Worm (Caenorhabditis elegans): Measurements from ENCODE around the gene sgo-1.

sgo-1 gene

DNA sequence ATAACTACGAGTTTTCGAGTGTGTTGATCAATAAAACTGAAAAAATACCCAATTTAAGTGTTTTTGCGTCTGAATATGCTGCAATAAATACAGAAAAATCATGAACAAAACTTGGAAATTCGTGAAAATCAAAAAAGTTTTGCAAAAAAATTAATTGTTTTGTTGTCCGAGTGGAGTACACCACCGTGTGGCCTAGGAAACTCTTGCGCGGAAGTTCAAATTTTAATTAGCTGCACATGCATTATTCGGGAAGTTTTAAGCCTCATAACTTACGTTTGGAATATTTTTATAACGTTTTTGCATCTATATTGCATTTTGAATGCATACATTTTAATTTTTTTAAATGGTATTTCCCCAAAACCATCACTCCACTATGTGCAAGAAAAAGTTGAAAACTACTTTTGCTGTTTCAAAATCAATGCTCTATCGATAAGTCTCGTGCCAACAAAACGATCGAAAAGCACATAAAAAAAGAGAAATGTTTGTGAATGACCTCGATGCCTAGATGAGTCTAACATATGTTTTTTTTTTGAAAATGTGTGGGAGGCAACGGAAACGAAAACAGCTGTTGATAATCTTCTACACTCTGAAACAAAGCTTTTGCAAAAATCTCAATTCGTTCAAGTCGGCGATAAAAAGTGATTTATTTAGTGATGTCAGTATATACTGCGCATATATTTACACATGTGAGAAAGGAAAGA, 20.3 kb upstream of the sgo-1 start:
- no peak for TF ChIP-seq lin-13 (tag; optimal IDR thresholded peaks at IDR 0.05)
- peak; percentile 44 for TF ChIP-seq hlh-1 (tag; optimal IDR thresholded peaks at IDR 0.05)
- TF ChIP-seq ceh-43 (GFP tag; optimal IDR thresholded peaks at IDR 0.05), result peak; percentile 30
- TF ChIP-seq nhr-76 (tag; optimal IDR thresholded peaks at IDR 0.05), result no peak
- peak; percentile 9 for TF ChIP-seq mep-1 (tag; optimal IDR thresholded peaks at IDR 0.05)

DNA sequence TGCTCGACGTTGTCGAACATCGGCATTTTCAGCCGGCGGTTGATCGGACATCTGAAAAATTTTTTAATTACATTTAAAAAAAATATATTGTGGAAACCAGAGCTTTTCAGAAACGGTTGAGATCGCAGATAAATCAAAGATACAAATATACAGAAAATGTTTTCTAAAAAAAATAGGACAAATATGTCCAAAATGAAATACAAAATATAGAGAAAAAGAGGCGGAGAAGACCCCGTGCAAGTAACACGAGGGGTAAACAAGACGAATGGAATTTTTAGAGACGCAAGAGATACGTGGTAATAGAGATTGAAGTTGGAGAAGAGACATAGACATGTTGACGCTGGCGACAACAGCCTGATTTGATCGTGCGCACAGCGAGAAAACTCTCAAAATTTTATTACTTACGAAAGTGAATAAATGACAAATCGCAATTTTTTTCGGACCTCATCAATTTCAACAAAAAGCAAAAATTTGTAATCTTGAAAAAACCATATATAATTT, 19.5 kb upstream of the sgo-1 start, which contains the start of gene cdgs-1:
TSS of gene cdgs-1 (minus strand) at position 51 of the 501 bp plus-strand sequence.
- TF ChIP-seq ces-1 (GFP tag; optimal IDR thresholded peaks at IDR 0.05), result peak; percentile 83
- no peak for TF ChIP-seq bed-3 (GFP tag; optimal IDR thresholded peaks at IDR 0.05)
- no peak for TF ChIP-seq sem-2 (GFP tag; optimal IDR thresholded peaks at IDR 0.05)
- peak; percentile 36 for TF ChIP-seq unc-62 (GFP tag; optimal IDR thresholded peaks at IDR 0.05)
- no peak for TF ChIP-seq zip-8 (tag; optimal IDR thresholded peaks at IDR 0.05)
- no peak for TF ChIP-seq snpc-4 (tag; optimal IDR thresholded peaks at IDR 0.05)

DNA sequence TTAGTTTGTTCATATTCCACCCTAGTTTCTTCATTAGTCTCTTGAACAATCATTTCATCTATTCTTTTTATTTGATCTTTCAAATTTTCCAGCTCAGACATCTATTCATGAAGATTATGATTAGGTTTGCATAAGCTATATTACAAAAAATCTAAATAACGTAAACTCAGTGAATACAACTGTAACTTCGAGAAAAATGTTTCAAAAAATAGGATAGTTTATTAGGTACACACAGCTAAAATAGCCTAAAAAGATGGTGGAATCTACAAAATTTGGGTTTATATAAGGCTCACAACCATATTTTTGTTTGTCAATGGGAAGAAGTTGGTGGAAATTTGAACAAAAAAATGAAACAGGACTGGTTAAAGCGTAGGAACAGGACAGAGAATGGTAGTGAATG, 16.4 kb upstream of the sgo-1 start, which contains the start of gene zgpa-1:
TSS of gene zgpa-1 (minus strand) at position 101 of the 400 bp plus-strand sequence.
- TF ChIP-seq ces-1 (GFP tag; optimal IDR thresholded peaks at IDR 0.05) (no peak), zip-8 (tag; optimal IDR thresholded peaks at IDR 0.05) (no peak), nhr-28 (tag; optimal IDR thresholded peaks at IDR 0.05) (no peak), lin-32 (GFP tag; optimal IDR thresholded peaks at IDR 0.05) (no peak), unc-62 (GFP tag; optimal IDR thresholded peaks at IDR 0.05) (no peak), flh-1 (GFP tag; optimal IDR thresholded peaks at IDR 0.05) (no peak), lsy-2 (tag; optimal IDR thresholded peaks at IDR 0.05) (no peak), snpc-4 (tag; optimal IDR thresholded peaks at IDR 0.05) (no peak), ztf-11 (tag; optimal IDR thresholded peaks at IDR 0.05) (no peak), cnd-1 (tag; optimal IDR thresholded peaks at IDR 0.05) (no peak), blmp-1 (tag; optimal IDR thresholded peaks at IDR 0.05) (no peak), tbx-8 (GFP tag; optimal IDR thresholded peaks at IDR 0.05) (no peak), lin-13 (tag; optimal IDR thresholded peaks at IDR 0.05) (no peak)

DNA sequence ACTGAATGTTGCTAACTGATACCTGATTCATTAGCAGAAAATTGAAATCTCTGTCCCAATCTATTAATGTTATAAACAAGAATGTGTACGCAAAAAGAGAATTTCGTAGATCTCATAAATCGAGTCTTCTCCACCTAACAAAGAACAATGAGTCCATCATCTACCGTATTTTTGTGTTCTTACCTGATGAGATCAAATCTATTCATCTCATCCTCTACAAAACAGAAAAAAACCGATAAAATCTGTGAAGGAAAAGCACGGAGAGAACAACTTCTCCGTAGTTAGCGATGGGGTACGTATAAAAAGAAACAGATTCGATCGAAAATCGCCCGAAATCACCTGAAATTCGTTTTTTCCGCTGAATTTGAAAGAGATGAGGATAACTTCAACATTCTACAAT, 12.3 kb upstream of the sgo-1 start, which contains the start of gene C33H5.1:
TSS of gene C33H5.1 (plus strand) at position 330 of the 400 bp plus-strand sequence.
- TF ChIP-seq blmp-1 (tag; optimal IDR thresholded peaks at IDR 0.05) (no peak), nhr-12 (tag; optimal IDR thresholded peaks at IDR 0.05) (no peak), elt-1 (tag; optimal IDR thresholded peaks at IDR 0.05; ENCODE audit: borderline replicate concordance, insufficient read depth) (peak; percentile 88)

DNA sequence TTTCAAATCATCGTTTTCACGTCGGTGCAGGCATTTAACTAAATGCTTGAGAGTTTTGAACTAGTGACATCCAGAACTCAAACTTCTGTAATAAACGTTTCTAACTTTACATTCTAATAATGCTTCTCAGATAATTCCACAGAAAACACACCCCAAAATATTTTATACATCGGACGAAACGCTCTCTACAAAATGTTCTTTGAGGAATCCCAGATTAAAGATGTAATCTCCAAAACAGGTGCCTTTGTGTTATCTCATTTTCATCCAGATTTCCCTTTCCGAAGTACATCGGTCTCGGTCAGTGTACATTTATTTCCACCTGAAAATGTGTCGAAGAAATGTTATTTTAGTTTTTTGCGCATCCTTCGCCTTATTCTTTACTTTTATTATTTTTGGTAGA, 8.5 kb upstream of the sgo-1 start, which contains the start of gene C33H5.2:
TSS of gene C33H5.2 (plus strand) at position 301 of the 400 bp plus-strand sequence.
- peak; percentile 64 for TF ChIP-seq elt-1 (tag; optimal IDR thresholded peaks at IDR 0.05; ENCODE audit: borderline replicate concordance, insufficient read depth)
- no peak for TF ChIP-seq unc-62 (GFP tag; optimal IDR thresholded peaks at IDR 0.05)

DNA sequence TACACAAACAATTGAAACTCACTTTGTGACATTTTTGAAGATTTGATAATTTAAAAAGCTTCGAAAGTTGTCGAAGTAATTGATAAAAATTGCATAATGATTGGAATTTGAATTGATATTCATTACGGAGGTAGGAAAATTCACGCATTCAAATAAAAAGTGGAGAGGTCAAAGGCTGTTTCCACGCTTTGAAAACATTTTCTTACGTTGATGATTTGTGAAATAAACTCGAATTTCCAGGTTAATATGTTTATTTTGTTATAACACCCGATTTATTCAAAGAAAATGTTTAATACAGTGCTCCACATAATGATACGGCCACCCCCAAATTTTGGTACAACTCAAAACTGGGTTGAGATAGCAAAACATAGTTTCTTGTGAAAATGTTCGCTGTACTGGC, 7.0 kb upstream of the sgo-1 start, which contains the start of gene C33H5.16:
TSS of gene C33H5.16 (minus strand) at position 101 of the 400 bp plus-strand sequence.
- no peak for TF ChIP-seq nhr-12 (tag; optimal IDR thresholded peaks at IDR 0.05)
- TF ChIP-seq hlh-1 (tag; optimal IDR thresholded peaks at IDR 0.05), result no peak
- TF ChIP-seq nhr-76 (tag; optimal IDR thresholded peaks at IDR 0.05), result no peak
- TF ChIP-seq sem-2 (GFP tag; optimal IDR thresholded peaks at IDR 0.05), result no peak
- no peak for TF ChIP-seq mab-5 (tag; optimal IDR thresholded peaks at IDR 0.05)

DNA sequence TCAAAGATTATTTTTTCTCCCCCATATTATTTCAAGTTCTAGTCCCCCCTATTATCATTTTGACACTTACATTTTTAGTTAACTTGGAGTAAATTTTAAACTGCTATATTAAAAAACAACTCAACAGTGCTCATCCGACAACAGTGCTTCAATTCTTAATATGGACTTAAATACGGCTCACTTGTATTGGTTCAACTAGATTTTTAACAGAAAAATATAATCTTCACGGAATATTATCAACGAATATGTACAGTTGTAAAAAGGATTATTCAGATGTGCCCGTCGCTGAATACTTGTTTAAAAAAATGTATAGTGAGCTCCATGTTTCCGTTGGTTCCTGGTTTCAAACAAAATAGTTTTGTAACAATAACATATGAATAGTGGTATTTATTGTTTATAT, 4.1 kb upstream of the sgo-1 start:
- no peak for TF ChIP-seq sem-2 (GFP tag; optimal IDR thresholded peaks at IDR 0.05)
- TF ChIP-seq lsy-2 (tag; optimal IDR thresholded peaks at IDR 0.05), result no peak
- TF ChIP-seq drap-1 (GFP tag; optimal IDR thresholded peaks at IDR 0.05), result no peak
- TF ChIP-seq ceh-39 (tag; optimal IDR thresholded peaks at IDR 0.05), result no peak
- no peak for TF ChIP-seq pha-4 (tag; optimal IDR thresholded peaks at IDR 0.05)
- no peak for TF ChIP-seq elt-3 (tag; optimal IDR thresholded peaks at IDR 0.05)
- no peak for TF ChIP-seq ceh-43 (GFP tag; optimal IDR thresholded peaks at IDR 0.05)
- no peak for TF ChIP-seq unc-62 (GFP tag; optimal IDR thresholded peaks at IDR 0.05)
- TF ChIP-seq cnd-1 (tag; optimal IDR thresholded peaks at IDR 0.05), result no peak
- no peak for TF ChIP-seq snpc-4 (tag; optimal IDR thresholded peaks at IDR 0.05)

Measured in whole organism, mixed stage, embryonic.